Worm (Caenorhabditis elegans) whole organism, young adult: ENCODE measurements around the gene idpp-9.

Experiments used
- atf-7 ChIP-seq: sonication (generic microtip); optimal IDR thresholded peaks from 2 replicates; lab custom pipeline; 2017; ENCODE audit warnings: mild to moderate bottlenecking, missing genetic modification characterization, missing compliant biosample characterization
- dpff-1 ChIP-seq: sonication (generic microtip); optimal IDR thresholded peaks from 2 replicates; lab custom pipeline; 2017; ENCODE audit warnings: mild to moderate bottlenecking, missing genetic modification characterization, missing compliant biosample characterization
- ekl-4 ChIP-seq: fragments of 200-800 bp; sonication (Bioruptor generic); IDR thresholded peaks from 2 replicates; pipeline ENCODE4 v1.3.6; 2022; ENCODE audit warnings: missing genetic modification reagents, missing genetic modification characterization, missing compliant biosample characterization
- gei-17 ChIP-seq: fragments of 200-800 bp; sonication (Bioruptor generic); optimal IDR thresholded peaks from 2 replicates; lab custom pipeline; 2018; ENCODE audit warnings: mild to moderate bottlenecking, missing genetic modification characterization, missing compliant biosample characterization

- TF ChIP-seq gei-17 (GFP tag; lab: Kevin White, UChicago): no peak
- TF ChIP-seq dpff-1 (tag; lab: Kevin White, UChicago): no peak
- no peak for TF ChIP-seq atf-7
- no peak for TF ChIP-seq ekl-4
These were observed 22.2 kb upstream of the idpp-9 start for ce11 chrX:3937884-3938283.
